Worm (Caenorhabditis elegans) whole organism, dauer: ENCODE results near the gene poml-4.
"Not testable (repeated sequence)": the region's sequence is repeated elsewhere in the genome, so short reads cannot be mapped to it uniquely, and the experiment has no call there.

Experiments used
- unc-62 ChIP-seq: sonication (generic microtip); optimal IDR thresholded peaks from 2 replicates; lab custom pipeline; 2017; ENCODE audit warnings: missing biosample characterization, missing genetic modification reagents, missing genetic modification characterization

poml-4 gene

ce11 chrII:1545625-1546024 is 4.9 kb downstream of the poml-4 start, which contains the start of gene K05F6.12:
Gene K05F6.12, plus strand, starts transcription at chrII:1545925.
- TF ChIP-seq unc-62 (GFP tag; lab: Kevin White, UChicago): no peak

ce11 chrII:1550501-1550900 is 9.8 kb downstream of the poml-4 start, which contains the start of the genes fbxb-52 and fbxb-51:
Gene fbxb-52, minus strand, starts transcription at chrII:1550601.
Gene fbxb-51, plus strand, starts transcription at chrII:1550712.
- no peak for TF ChIP-seq unc-62 (GFP tag; lab: Kevin White, UChicago)

- not testable (repeated sequence) for TF ChIP-seq unc-62 (GFP tag; lab: Kevin White, UChicago)
Measured at ce11 chrII:1556217-1556616, 15.5 kb downstream of the poml-4 start, which contains the start of the genes fbxb-54 and fbxb-50. Gene fbxb-54, minus strand, starts transcription at chrII:1556317. Gene fbxb-50, plus strand, starts transcription at chrII:1556443.

ce11 chrII:1560839-1561238 is 20.1 kb downstream of the poml-4 start:
- no peak for TF ChIP-seq unc-62 (GFP tag; lab: Kevin White, UChicago)

- no peak for TF ChIP-seq unc-62 (GFP tag; lab: Kevin White, UChicago)
Measured at ce11 chrII:1561863-1562262, 21.1 kb downstream of the poml-4 start, which contains the start of gene K05F6.14. Gene K05F6.14, plus strand, starts transcription at chrII:1562163.

ce11 chrII:1567646-1568045 is 26.9 kb downstream of the poml-4 start, which contains the start of gene K05F6.8:
Gene K05F6.8, minus strand, starts transcription at chrII:1567746.
- no peak for TF ChIP-seq unc-62 (GFP tag; lab: Kevin White, UChicago)

- TF ChIP-seq unc-62 (GFP tag; lab: Kevin White, UChicago): no peak
Measured at ce11 chrII:1568214-1568613, 27.5 kb downstream of the poml-4 start, which contains the start of gene fbxb-49. Gene fbxb-49, plus strand, starts transcription at chrII:1568514.

- no peak for TF ChIP-seq unc-62 (GFP tag; lab: Kevin White, UChicago)
Measured at ce11 chrII:1571032-1571431, 30.3 kb downstream of the poml-4 start, which contains the start of gene fbxb-46. Gene fbxb-46, minus strand, starts transcription at chrII:1571132.

ce11 chrII:1576030-1576429 is 35.3 kb downstream of the poml-4 start, which contains the start of gene K05F6.10:
Gene K05F6.10, minus strand, starts transcription at chrII:1576130.
- no peak for TF ChIP-seq unc-62 (GFP tag; lab: Kevin White, UChicago)

ce11 chrII:1576772-1577171 is 36.0 kb downstream of the poml-4 start:
- no peak for TF ChIP-seq unc-62 (GFP tag; lab: Kevin White, UChicago)

- TF ChIP-seq unc-62 (GFP tag; lab: Kevin White, UChicago): no peak
Measured at ce11 chrII:1579886-1580285, 39.2 kb downstream of the poml-4 start, which contains the start of gene math-38. Gene math-38, minus strand, starts transcription at chrII:1579986.

ce11 chrII:1584140-1584539 is 43.4 kb downstream of the poml-4 start, which contains the start of gene clec-21:
Gene clec-21, minus strand, starts transcription at chrII:1584240.
- no peak for TF ChIP-seq unc-62 (GFP tag; lab: Kevin White, UChicago)

ce11 chrII:1586305-1586704 is 45.6 kb downstream of the poml-4 start, which contains the start of gene T07H3.8:
Gene T07H3.8, plus strand, starts transcription at chrII:1586605.
- TF ChIP-seq unc-62 (GFP tag; lab: Kevin White, UChicago): no peak

- TF ChIP-seq unc-62 (GFP tag; lab: Kevin White, UChicago): no peak
Measured at ce11 chrII:1589845-1590244, 49.1 kb downstream of the poml-4 start, which contains the start of gene T07H3.7. Gene T07H3.7, minus strand, starts transcription at chrII:1589945.
